Fruit fly (Drosophila melanogaster): ENCODE results near the gene CG7166.

CG7166 gene

DNA sequence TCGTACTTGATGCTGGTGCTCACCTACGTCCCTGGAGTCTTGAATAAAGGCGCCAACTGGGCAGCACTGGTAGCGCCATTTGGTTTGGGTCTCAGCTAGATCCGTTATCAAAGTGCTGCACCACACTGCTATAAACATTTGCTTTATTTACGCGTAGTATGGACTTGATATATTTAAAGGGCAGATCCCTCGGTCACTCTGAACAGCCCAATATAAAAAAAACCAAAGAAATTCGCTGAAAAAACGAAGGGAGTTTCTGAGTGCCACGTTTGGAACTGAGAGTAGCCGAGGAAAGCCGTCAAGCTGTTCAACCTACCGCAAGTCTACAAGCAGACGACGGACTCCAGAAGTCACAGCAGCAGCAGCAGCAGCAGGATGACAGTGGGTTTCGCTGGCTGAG is 15.4 kb upstream of the CG7166 start, which contains the start of gene Atox1 (continued):
- TF ChIP-seq CG4854 (GFP tag; optimal IDR thresholded peaks at IDR 0.05) (peak; percentile 19), E2f2 (GFP tag; IDR thresholded peaks at IDR 0.05) (peak; percentile 99), schlank (tag; optimal IDR thresholded peaks at IDR 0.05) (no peak), vfl (GFP tag; optimal IDR thresholded peaks at IDR 0.05) (no peak), Dfd (GFP tag; optimal IDR thresholded peaks at IDR 0.05) (no peak), CG18599 (GFP tag; optimal IDR thresholded peaks at IDR 0.05) (peak; percentile 35), sd (tag; optimal IDR thresholded peaks at IDR 0.05) (peak; percentile 13), CG17359 (tag; optimal IDR thresholded peaks at IDR 0.05) (no peak), zen2 (GFP tag; IDR thresholded peaks at IDR 0.05; ENCODE audit: partially characterized antibody) (no peak), CG10366 (GFP tag; IDR thresholded peaks at IDR 0.05) (no peak), lola (GFP tag; optimal IDR thresholded peaks at IDR 0.05) (no peak), CG1233 (GFP tag; optimal IDR thresholded peaks at IDR 0.05) (peak; percentile 42), CG8089 (GFP tag; optimal IDR thresholded peaks at IDR 0.05) (no peak), CG15073 (GFP tag; optimal IDR thresholded peaks at IDR 0.05) (no peak), Tbp (GFP tag; optimal IDR thresholded peaks at IDR 0.05) (no peak), gfzf (GFP tag; optimal IDR thresholded peaks at IDR 0.05) (peak; percentile 99), Gsc (GFP tag; IDR thresholded peaks at IDR 0.05) (no peak), nerfin-1 (tag; optimal IDR thresholded peaks at IDR 0.05) (no peak), CG13287 (GFP tag; IDR thresholded peaks at IDR 0.05; ENCODE audit: partially characterized antibody) (peak; percentile 63), CG12942 (GFP tag; optimal IDR thresholded peaks at IDR 0.05) (no peak), CG17802 (tag; optimal IDR thresholded peaks at IDR 0.05) (no peak), Hr78 (GFP tag; optimal IDR thresholded peaks at IDR 0.05) (no peak), MESR4 (GFP tag; optimal IDR thresholded peaks at IDR 0.05) (peak; percentile 75), bcd (GFP tag; optimal IDR thresholded peaks at IDR 0.05) (peak; percentile 57), H2.0 (GFP tag; IDR thresholded peaks at IDR 0.05) (peak; percentile 43; the same call in 1 of the 2 replicates), emc (GFP tag; optimal IDR thresholded peaks at IDR 0.05) (no peak), sug (tag; optimal IDR thresholded peaks at IDR 0.05) (peak; percentile 59), wor (GFP tag; IDR thresholded peaks at IDR 0.05) (no peak), Xbp1 (GFP tag; optimal IDR thresholded peaks at IDR 0.05) (peak; percentile 35), CG12659 (GFP tag; optimal IDR thresholded peaks at IDR 0.05) (peak; percentile 65), CG10147 (GFP tag; optimal IDR thresholded peaks at IDR 0.05) (peak; percentile 46), hbn (GFP tag; IDR thresholded peaks at IDR 0.05; ENCODE audit: partially characterized antibody) (no peak), sqz (GFP tag; optimal IDR thresholded peaks at IDR 0.05) (peak; percentile 95), vvl (GFP tag; IDR thresholded peaks at IDR 0.05) (0 out of 2 replicates have a peak, but pooled peaks have one; percentile 52), pita (GFP tag; optimal IDR thresholded peaks at IDR 0.05) (peak; percentile 95), disco-r (GFP tag; optimal IDR thresholded peaks at IDR 0.05) (no peak), CG6683 (GFP tag; optimal IDR thresholded peaks at IDR 0.05) (peak; percentile 22), CG5245 (GFP tag; optimal IDR thresholded peaks at IDR 0.05) (no peak), CG7271 (tag; optimal IDR thresholded peaks at IDR 0.05) (no peak), CG18262 (tag; optimal IDR thresholded peaks at IDR 0.05) (no peak), CG7987 (GFP tag; optimal IDR thresholded peaks at IDR 0.05) (peak; percentile 72), Dref (GFP tag; IDR thresholded peaks at IDR 0.05) (peak; percentile 42), abd-A (tag; optimal IDR thresholded peaks at IDR 0.05) (no peak), Mad (GFP tag; optimal IDR thresholded peaks at IDR 0.05) (no peak), jumu (GFP tag; optimal IDR thresholded peaks at IDR 0.05) (peak; percentile 24), CG14441 (GFP tag; IDR thresholded peaks at IDR 0.05) (no peak), HHEX (GFP tag; optimal IDR thresholded peaks at IDR 0.05) (peak; percentile 6), CG6272 (GFP tag; IDR thresholded peaks at IDR 0.05) (no peak), pum (GFP tag; optimal IDR thresholded peaks at IDR 0.05) (no peak), CG14050 (GFP tag; IDR thresholded peaks at IDR 0.05) (no peak)

Measured in whole organism, embryonic.